Worm (Caenorhabditis elegans): ENCODE data around the gene aptf-1.

DNA sequence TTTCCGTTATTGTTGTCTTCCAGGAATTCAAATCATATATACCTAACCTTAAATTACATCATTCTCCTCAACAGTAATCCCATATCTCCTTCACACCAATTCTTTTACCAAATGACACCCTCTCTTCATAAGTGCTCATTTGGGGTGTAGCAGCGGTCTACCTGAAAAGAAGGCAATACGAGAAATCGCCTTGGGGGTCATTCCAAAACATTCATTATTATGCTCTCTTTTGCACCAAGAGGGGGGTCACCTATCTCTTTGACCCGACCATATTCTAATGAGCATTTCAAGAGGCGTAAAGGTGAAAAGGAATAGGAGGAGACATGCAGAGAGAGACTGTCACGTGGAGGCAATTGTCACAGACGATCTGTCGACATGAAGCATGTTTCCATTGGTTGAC lies 17.9 kb upstream of the aptf-1 start:
- TF ChIP-seq ZK546.5 (tag; optimal IDR thresholded peaks at IDR 0.05), result no peak
- no peak for TF ChIP-seq zag-1 (tag; optimal IDR thresholded peaks at IDR 0.05)
- TF ChIP-seq jun-1 (tag; optimal IDR thresholded peaks at IDR 0.05), result no peak
- no peak for TF ChIP-seq ceh-82 (tag; optimal IDR thresholded peaks at IDR 0.05)
- TF ChIP-seq tbx-2 (tag; optimal IDR thresholded peaks at IDR 0.05), result no peak
